Fruit fly (Drosophila melanogaster): Measurements from ENCODE around the gene CG14286.

Gene CG14286

dm6 chr3R:19064037-19064664 is 40.3 kb downstream of the CG14286 start:
- no peak for TF ChIP-seq CG33017 (tag; optimal IDR thresholded peaks at IDR 0.05)

dm6 chr3R:19065474-19065873 is 41.6 kb downstream of the CG14286 start:
- TF ChIP-seq kay (GFP tag; ENCODE audit: borderline replicate concordance) (no peak), cic (GFP tag; optimal IDR thresholded peaks at IDR 0.05) (peak; percentile 2)

DNA sequence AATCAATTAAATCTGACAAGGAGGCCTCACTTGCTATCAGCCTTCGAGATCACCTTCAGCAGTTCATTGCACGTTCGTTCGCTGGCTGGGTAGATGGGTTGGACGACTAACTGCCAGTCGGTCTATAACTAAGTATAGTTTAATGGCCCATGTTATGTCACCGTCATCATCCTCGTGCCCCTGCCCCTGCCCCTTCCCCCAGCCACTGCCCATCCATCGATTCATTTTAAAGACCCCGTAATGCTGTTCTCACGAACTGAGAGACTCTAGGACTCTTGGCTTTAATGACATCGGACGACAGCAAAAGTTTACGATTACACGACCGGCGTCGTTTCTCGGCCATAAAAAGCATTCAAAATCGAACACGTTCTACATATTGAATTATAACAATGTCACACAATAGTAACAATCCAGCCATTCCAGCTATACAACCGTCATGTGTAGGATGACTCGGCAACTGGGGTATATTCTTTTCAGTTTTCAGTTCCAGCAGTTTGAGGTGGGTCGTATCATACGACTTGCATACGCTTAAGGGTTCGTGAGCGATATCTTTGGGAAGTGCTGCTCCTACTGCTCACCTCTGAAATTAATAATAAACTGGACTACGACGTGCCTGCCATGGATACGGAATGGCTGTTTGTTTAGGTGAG is 43.2 kb downstream of the CG14286 start:
- peak; percentile 25 for TF ChIP-seq cic (GFP tag; optimal IDR thresholded peaks at IDR 0.05)
- TF ChIP-seq kay (GFP tag; ENCODE audit: borderline replicate concordance): no peak
- TF ChIP-seq toe (GFP tag; optimal IDR thresholded peaks at IDR 0.05): no peak
- no peak for TF ChIP-seq CG1620 (GFP tag; optimal IDR thresholded peaks at IDR 0.05)
- peak in 1 of 2 experiments; percentile 55 for TF ChIP-seq cnc (optimal IDR thresholded peaks at IDR 0.05)
- no peak for TF ChIP-seq CG12768 (GFP tag; optimal IDR thresholded peaks at IDR 0.05)
- no peak for TF ChIP-seq CG14711 (tag; optimal IDR thresholded peaks at IDR 0.05)

DNA sequence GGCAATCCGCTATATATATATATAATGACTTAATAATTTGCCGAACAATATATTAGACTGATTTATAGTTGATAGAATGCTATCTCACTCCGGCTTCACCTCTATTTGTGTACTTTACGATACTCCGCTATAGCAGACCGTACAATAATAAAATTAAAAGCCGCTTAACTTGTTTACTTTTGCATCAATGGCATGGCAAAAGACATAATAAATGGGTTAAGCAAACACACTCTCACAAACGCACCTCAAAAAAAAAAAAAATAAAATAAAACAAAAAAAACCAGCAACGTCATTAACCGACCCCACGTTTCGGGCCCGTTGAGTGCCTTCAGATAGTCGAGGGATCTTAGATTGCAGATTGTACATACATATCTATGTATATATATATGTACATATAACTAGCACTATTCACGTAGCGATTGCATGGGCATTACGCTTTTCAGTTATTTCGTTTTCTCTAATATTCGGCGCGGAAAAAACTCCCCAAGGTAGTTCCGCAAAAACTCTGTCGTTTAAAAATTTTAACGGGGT is 44.0 kb downstream of the CG14286 start:
- TF ChIP-seq kay (GFP tag; ENCODE audit: borderline replicate concordance) (peak; percentile 88), ovo (GFP tag; optimal IDR thresholded peaks at IDR 0.05) (peak; percentile 62), CG1620 (GFP tag; optimal IDR thresholded peaks at IDR 0.05) (peak; percentile 27), Mnt (GFP tag; optimal IDR thresholded peaks at IDR 0.05) (no peak), pad (GFP tag; optimal IDR thresholded peaks at IDR 0.05) (no peak), CG5204 (GFP tag; optimal IDR thresholded peaks at IDR 0.05) (peak; percentile 7), CG11617 (GFP tag; optimal IDR thresholded peaks at IDR 0.05) (peak; percentile 17), tj (GFP tag; optimal IDR thresholded peaks at IDR 0.05) (no peak), Clk (GFP tag; optimal IDR thresholded peaks at IDR 0.05) (no peak), CG33017 (tag; optimal IDR thresholded peaks at IDR 0.05) (no peak), cic (GFP tag; optimal IDR thresholded peaks at IDR 0.05) (peak; percentile 20), CG7045 (GFP tag; optimal IDR thresholded peaks at IDR 0.05) (no peak), Crg-1 (GFP tag; optimal IDR thresholded peaks at IDR 0.05) (peak; percentile 52), CG12768 (GFP tag; optimal IDR thresholded peaks at IDR 0.05) (peak; percentile 53), toe (GFP tag; optimal IDR thresholded peaks at IDR 0.05) (no peak)

- TF ChIP-seq CG14711 (tag; optimal IDR thresholded peaks at IDR 0.05) (no peak), tj (GFP tag; optimal IDR thresholded peaks at IDR 0.05) (no peak), CG1620 (GFP tag; optimal IDR thresholded peaks at IDR 0.05) (no peak), toe (GFP tag; optimal IDR thresholded peaks at IDR 0.05) (no peak), CG5204 (GFP tag; optimal IDR thresholded peaks at IDR 0.05) (no peak), Clk (GFP tag; optimal IDR thresholded peaks at IDR 0.05) (no peak), cnc (optimal IDR thresholded peaks at IDR 0.05) (no peak), CG11617 (GFP tag; optimal IDR thresholded peaks at IDR 0.05) (no peak), CG33017 (tag; optimal IDR thresholded peaks at IDR 0.05) (no peak), kay (GFP tag; ENCODE audit: borderline replicate concordance) (no peak), CG12768 (GFP tag; optimal IDR thresholded peaks at IDR 0.05) (no peak), CG7101 (tag; optimal IDR thresholded peaks at IDR 0.05) (no peak), ovo (GFP tag; optimal IDR thresholded peaks at IDR 0.05) (no peak), pad (GFP tag; optimal IDR thresholded peaks at IDR 0.05) (no peak), Mnt (GFP tag; optimal IDR thresholded peaks at IDR 0.05) (no peak), Hr96 (GFP tag; optimal IDR thresholded peaks at IDR 0.05) (no peak), cic (GFP tag; optimal IDR thresholded peaks at IDR 0.05) (no peak), bab1 (GFP tag; optimal IDR thresholded peaks at IDR 0.05) (no peak), CG7045 (GFP tag; optimal IDR thresholded peaks at IDR 0.05) (no peak)
Observed at dm6 chr3R:19069740-19070139, 45.8 kb downstream of the CG14286 start.

- TF ChIP-seq CG12768 (GFP tag; optimal IDR thresholded peaks at IDR 0.05) (no peak), Hr96 (GFP tag; optimal IDR thresholded peaks at IDR 0.05) (no peak), cic (GFP tag; optimal IDR thresholded peaks at IDR 0.05) (no peak), CG33017 (tag; optimal IDR thresholded peaks at IDR 0.05) (no peak), CG5204 (GFP tag; optimal IDR thresholded peaks at IDR 0.05) (no peak), cnc (optimal IDR thresholded peaks at IDR 0.05) (no peak), Clk (GFP tag; optimal IDR thresholded peaks at IDR 0.05) (no peak), Mnt (GFP tag; optimal IDR thresholded peaks at IDR 0.05) (no peak)
Observed at dm6 chr3R:19070222-19070949, 46.5 kb downstream of the CG14286 start.

DNA sequence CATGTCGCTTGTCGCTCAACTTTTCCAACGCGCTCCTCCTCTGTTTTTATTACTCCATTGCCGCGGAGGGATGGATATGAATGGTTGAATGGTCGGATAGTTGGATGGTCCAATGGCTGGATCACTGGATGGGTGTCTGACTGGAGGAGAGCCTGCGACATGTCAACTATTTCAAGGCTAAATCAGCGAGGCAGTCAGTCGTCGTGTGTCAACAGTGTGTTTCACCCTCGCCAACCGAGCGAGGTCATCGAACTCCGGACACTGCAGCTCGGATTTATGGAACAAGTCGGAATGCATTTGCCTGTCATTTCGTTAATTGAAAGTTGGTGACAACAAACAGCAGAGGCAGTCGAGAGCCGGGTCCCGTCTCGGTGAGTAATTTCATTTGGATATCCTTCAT is 48.1 kb downstream of the CG14286 start:
- no peak for TF ChIP-seq CG14711 (tag; optimal IDR thresholded peaks at IDR 0.05)
- no peak for TF ChIP-seq CG7101 (tag; optimal IDR thresholded peaks at IDR 0.05)
- TF ChIP-seq ovo (GFP tag; optimal IDR thresholded peaks at IDR 0.05): no peak
- no peak for TF ChIP-seq tj (GFP tag; optimal IDR thresholded peaks at IDR 0.05)
- no peak for TF ChIP-seq pad (GFP tag; optimal IDR thresholded peaks at IDR 0.05)
- TF ChIP-seq toe (GFP tag; optimal IDR thresholded peaks at IDR 0.05): no peak
- no peak for TF ChIP-seq CG1620 (GFP tag; optimal IDR thresholded peaks at IDR 0.05)
- no peak for TF ChIP-seq CG7045 (GFP tag; optimal IDR thresholded peaks at IDR 0.05)
- TF ChIP-seq CG33017 (tag; optimal IDR thresholded peaks at IDR 0.05): no peak
- no peak for TF ChIP-seq bab1 (GFP tag; optimal IDR thresholded peaks at IDR 0.05)
- TF ChIP-seq Hr96 (GFP tag; optimal IDR thresholded peaks at IDR 0.05): no peak
- no peak for TF ChIP-seq kay (GFP tag; ENCODE audit: borderline replicate concordance)
- no peak for TF ChIP-seq CG11617 (GFP tag; optimal IDR thresholded peaks at IDR 0.05)
- TF ChIP-seq CG12768 (GFP tag; optimal IDR thresholded peaks at IDR 0.05): no peak
- no peak for TF ChIP-seq cic (GFP tag; optimal IDR thresholded peaks at IDR 0.05)
- no peak for TF ChIP-seq Mnt (GFP tag; optimal IDR thresholded peaks at IDR 0.05)
- no peak for TF ChIP-seq Clk (GFP tag; optimal IDR thresholded peaks at IDR 0.05)
- no peak for TF ChIP-seq cnc (optimal IDR thresholded peaks at IDR 0.05)
- no peak for TF ChIP-seq Crg-1 (GFP tag; optimal IDR thresholded peaks at IDR 0.05)
